Fruit fly (Drosophila melanogaster): ENCODE measurements around the gene RpS4.

- TF ChIP-seq Asciz (GFP tag; optimal IDR thresholded peaks at IDR 0.05) (no peak), tin (GFP tag; optimal IDR thresholded peaks at IDR 0.05) (no peak), Abd-B (GFP tag; optimal IDR thresholded peaks at IDR 0.05) (no peak), CG14667 (GFP tag; IDR thresholded peaks at IDR 0.05) (no peak), Atf3 (GFP tag; optimal IDR thresholded peaks at IDR 0.05) (no peak), zen (tag; optimal IDR thresholded peaks at IDR 0.05) (no peak), CG4617 (GFP tag; optimal IDR thresholded peaks at IDR 0.05; ENCODE audit: borderline replicate concordance) (no peak), CG4820 (GFP tag; optimal IDR thresholded peaks at IDR 0.05) (no peak)
These were observed 46.7 kb upstream of the RpS4 start, which contains the start of gene CG11262 for dm6 chr3L:12994835-12995234.
